Worm (Caenorhabditis elegans) whole organism, L4 larva: ENCODE measurements around the gene nlp-11.

Experiments
- F37D6.2 ChIP-seq: sonication (generic microtip); optimal IDR thresholded peaks from 2 replicates; lab custom pipeline; 2016; ENCODE audit warnings: mild to moderate bottlenecking, missing genetic modification characterization, missing compliant biosample characterization
- ZK337.2 ChIP-seq: fragments of 200-800 bp; sonication (Bioruptor generic); IDR thresholded peaks from 2 replicates; pipeline ENCODE4 v1.3.6; 2022; ENCODE audit warnings: missing genetic modification reagents, missing genetic modification characterization, missing compliant biosample characterization
- lir-3 ChIP-seq: sonication (generic microtip); optimal IDR thresholded peaks from 2 replicates; lab custom pipeline; 2016; ENCODE audit warnings: mild to moderate bottlenecking, missing genetic modification characterization, missing compliant biosample characterization
- nhr-237 ChIP-seq: sonication (generic microtip); optimal IDR thresholded peaks from 2 replicates; lab custom pipeline; 2017; ENCODE audit warnings: missing biosample characterization, missing genetic modification characterization

DNA sequence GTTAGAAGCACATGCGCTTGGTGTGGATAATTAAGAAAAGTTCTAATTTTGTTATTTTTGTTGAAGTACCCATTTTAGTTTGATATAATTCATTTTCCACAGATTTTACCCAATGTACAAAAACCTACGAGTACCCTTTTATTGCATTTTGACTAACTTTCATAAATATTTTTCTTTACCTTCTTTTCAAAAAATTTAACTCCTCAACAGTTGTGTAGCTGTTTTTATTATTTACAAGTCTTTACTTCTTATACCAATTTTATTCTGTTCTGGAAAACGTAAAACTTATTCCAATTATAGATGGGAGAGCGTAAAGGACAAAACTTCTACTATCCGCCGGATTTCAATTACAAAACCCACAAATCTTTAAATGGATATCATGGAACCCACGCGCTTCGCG lies 42.5 kb downstream of the nlp-11 start, which contains the start of gene ZK1307.9:
- TF ChIP-seq ZK337.2 (GFP tag; lab: Robert Waterston, UW) (no peak), F37D6.2 (tag; lab: Kevin White, UChicago) (no peak), nhr-237 (tag; lab: Kevin White, UChicago) (no peak), lir-3 (tag; lab: Kevin White, UChicago) (no peak)
